Fruit fly (Drosophila melanogaster) whole organism, embryonic: ENCODE results near the gene Dap160.

Experiments used
- Ada2b ChIP-seq: fragments of 200-800 bp; sonication (Bioruptor generic); IDR thresholded peaks from 2 replicates; pipeline ENCODE4 v1.3.6; 2022; ENCODE audit warnings: missing biosample characterization, missing genetic modification characterization
- BEAF-32 ChIP-seq: fragments of 200-800 bp; sonication (Bioruptor generic); optimal IDR thresholded peaks from 3 replicates; lab custom pipeline; 2017; ENCODE audit warnings: missing biosample characterization, missing genetic modification characterization, mild to moderate bottlenecking, moderate library complexity, missing genetic modification reagents
- CG10147 ChIP-seq: fragments of 200-800 bp; sonication (Bioruptor generic); optimal IDR thresholded peaks from 2 replicates; lab custom pipeline; 2019; ENCODE audit warnings: missing biosample characterization, mild to moderate bottlenecking, missing genetic modification characterization, moderate library complexity
- CG12155 ChIP-seq: fragments of 200-800 bp; sonication (Bioruptor generic); optimal IDR thresholded peaks from 3 replicates; lab custom pipeline; 2016; ENCODE audit warnings: missing biosample characterization, missing genetic modification characterization
- CG13775 ChIP-seq: fragments of 200-800 bp; sonication (Bioruptor generic); optimal IDR thresholded peaks from 3 replicates; lab custom pipeline; 2017; ENCODE audit warnings: missing biosample characterization, mild to moderate bottlenecking, missing genetic modification characterization
- CG17359 ChIP-seq: fragments of 200-800 bp; sonication (Bioruptor generic); optimal IDR thresholded peaks from 3 replicates; lab custom pipeline; 2018; ENCODE audit warnings: missing biosample characterization, mild to moderate bottlenecking, missing genetic modification characterization, moderate library complexity
- CG17385 ChIP-seq: fragments of 200-800 bp; sonication (Bioruptor generic); optimal IDR thresholded peaks from 3 replicates; lab custom pipeline; 2018; ENCODE audit warnings: missing biosample characterization, mild to moderate bottlenecking, missing genetic modification characterization
- CG2120 ChIP-seq: fragments of 200-800 bp; sonication (Bioruptor generic); optimal IDR thresholded peaks from 3 replicates; lab custom pipeline; 2016; ENCODE audit warnings: missing biosample characterization, missing genetic modification characterization
- CG2199 ChIP-seq: fragments of 200-800 bp; sonication (Bioruptor generic); IDR thresholded peaks from 3 replicates; pipeline ENCODE4 v1.3.6; 2022; ENCODE audit warnings: missing biosample characterization, missing genetic modification characterization
- CG2678 ChIP-seq: fragments of 200-800 bp; sonication (Bioruptor generic); optimal IDR thresholded peaks from 3 replicates; lab custom pipeline; 2019; ENCODE audit warnings: missing biosample characterization, mild to moderate bottlenecking, missing genetic modification characterization, moderate library complexity
- CG34224 ChIP-seq: fragments of 200-800 bp; sonication (Bioruptor generic); IDR thresholded peaks from 3 replicates; pipeline ENCODE4 v1.3.6; 2022; ENCODE audit warnings: missing biosample characterization, missing genetic modification characterization; ENCODE audit not compliant: partially characterized antibody
- CG6854 ChIP-seq: fragments of 200-800 bp; sonication (Bioruptor generic); optimal IDR thresholded peaks from 3 replicates; lab custom pipeline; 2017; ENCODE audit warnings: missing biosample characterization, mild to moderate bottlenecking, missing genetic modification characterization
- CG7357 ChIP-seq: fragments of 200-800 bp; sonication (Bioruptor generic); IDR thresholded peaks from 3 replicates; pipeline ENCODE4 v1.3.6; 2022; ENCODE audit warnings: missing biosample characterization, missing genetic modification characterization
- CG8388 ChIP-seq: fragments of 200-800 bp; sonication (Bioruptor generic); optimal IDR thresholded peaks from 2 replicates; lab custom pipeline; 2019; ENCODE audit warnings: missing biosample characterization, mild to moderate bottlenecking, missing genetic modification characterization, moderate library complexity
- D19A ChIP-seq: fragments of 200-800 bp; optimal IDR thresholded peaks from 3 replicates; lab custom pipeline; 2019; ENCODE audit warnings: missing biosample characterization, mild to moderate bottlenecking, missing genetic modification characterization, moderate library complexity
- Deaf1 ChIP-seq: fragments of 200-800 bp; optimal IDR thresholded peaks from 3 replicates; lab custom pipeline; 2019; ENCODE audit warnings: missing biosample characterization, mild to moderate bottlenecking, missing genetic modification characterization, moderate library complexity
- Dll ChIP-seq: fragments of 200-800 bp; sonication (Bioruptor generic); IDR thresholded peaks from 4 replicates; pipeline ENCODE4 v1.3.6; 2022; ENCODE audit warnings: missing biosample characterization, missing genetic modification characterization; ENCODE audit not compliant: partially characterized antibody
- E2f2 ChIP-seq: fragments of 200-800 bp; sonication (Bioruptor generic); IDR thresholded peaks from 2 replicates; pipeline ENCODE4 v1.3.6; 2022; ENCODE audit warnings: missing biosample characterization, missing genetic modification characterization
- Eip74EF ChIP-seq, 2 experiments: fragments of 200-800 bp in 1 of 2; fragments of >200 bp in 1 of 2; sonication (Bioruptor generic) in 1 of 2; optimal IDR thresholded peaks; 2 replicates each; lab custom pipeline; 2017 to 2019; ENCODE audit warnings: missing biosample characterization in 2 of 2, missing genetic modification characterization in 2 of 2, mild to moderate bottlenecking in 1 of 2, moderate library complexity in 1 of 2
- Ets65A ChIP-seq: fragments of 200-800 bp; sonication (Bioruptor generic); peaks from one replicate; lab custom pipeline; 2016; ENCODE audit warnings: missing biosample characterization, missing genetic modification characterization
- Fer1 ChIP-seq: fragments of 200-800 bp; sonication (Bioruptor generic); optimal IDR thresholded peaks from 2 replicates; lab custom pipeline; 2017; ENCODE audit warnings: missing biosample characterization, mild to moderate bottlenecking, missing genetic modification characterization
- Fer3 ChIP-seq: fragments of 200-800 bp; sonication (Bioruptor generic); optimal IDR thresholded peaks from 2 replicates; lab custom pipeline; 2018; ENCODE audit warnings: missing biosample characterization, mild to moderate bottlenecking, missing genetic modification characterization, moderate library complexity
- Hr51 ChIP-seq, 2 experiments: fragments of 200-800 bp; sonication (Bioruptor generic); optimal IDR thresholded peaks; 2 replicates in 1 of 2; 3 replicates in 1 of 2; lab custom pipeline; 2016 to 2018; ENCODE audit warnings: missing biosample characterization in 2 of 2, missing genetic modification characterization in 2 of 2, mild to moderate bottlenecking in 1 of 2, moderate library complexity in 1 of 2
- Jarid2 ChIP-seq: fragments of 200-800 bp; sonication (Bioruptor generic); optimal IDR thresholded peaks from 3 replicates; lab custom pipeline; 2017; ENCODE audit warnings: mild to moderate bottlenecking, missing biosample characterization, missing genetic modification reagents, missing genetic modification characterization
- Mes4 ChIP-seq: fragments of 200-800 bp; sonication (Bioruptor generic); optimal IDR thresholded peaks from 2 replicates; lab custom pipeline; 2016; ENCODE audit warnings: missing biosample characterization, missing genetic modification characterization
- Oaz ChIP-seq: fragments of 200-800 bp; sonication (Bioruptor generic); IDR thresholded peaks from 2 replicates; pipeline ENCODE4 v1.3.6; 2022; ENCODE audit warnings: missing biosample characterization, missing genetic modification characterization
- Optix ChIP-seq: fragments of 200-800 bp; sonication (Bioruptor generic); IDR thresholded peaks from 3 replicates; pipeline ENCODE4 v1.3.6; 2022; ENCODE audit warnings: missing biosample characterization, missing genetic modification characterization
- Rfx ChIP-seq: fragments of 200-800 bp; sonication (Bioruptor generic); IDR thresholded peaks from 2 replicates; pipeline ENCODE4 v1.3.6; 2022; ENCODE audit warnings: missing biosample characterization, missing genetic modification characterization
- Sox102F ChIP-seq: fragments of 200-800 bp; sonication (Bioruptor generic); optimal IDR thresholded peaks from 2 replicates; lab custom pipeline; 2018; ENCODE audit warnings: missing biosample characterization, mild to moderate bottlenecking, missing genetic modification characterization, moderate library complexity
- Vsx1 ChIP-seq: fragments of 200-800 bp; sonication (Bioruptor generic); optimal IDR thresholded peaks from 2 replicates; lab custom pipeline; 2017; ENCODE audit warnings: missing biosample characterization, mild to moderate bottlenecking, missing genetic modification characterization, missing genetic modification reagents
- Xbp1 ChIP-seq: fragments of 200-800 bp; sonication (Bioruptor generic); optimal IDR thresholded peaks from 3 replicates; lab custom pipeline; 2016; ENCODE audit warnings: missing biosample characterization, mild to moderate bottlenecking, missing genetic modification characterization
- al ChIP-seq: fragments of 200-800 bp; sonication (Bioruptor generic); IDR thresholded peaks from 2 replicates; pipeline ENCODE4 v1.3.6; 2022; ENCODE audit warnings: missing biosample characterization, missing genetic modification characterization
- chinmo ChIP-seq: fragments of 200-800 bp; sonication (Bioruptor generic); IDR thresholded peaks from 4 replicates; pipeline ENCODE4 v1.3.6; 2022; ENCODE audit warnings: missing biosample characterization, missing genetic modification characterization; ENCODE audit not compliant: partially characterized antibody
- croc ChIP-seq: fragments of 200-800 bp; sonication (Bioruptor generic); conservative IDR thresholded peaks from 3 replicates; pipeline ENCODE4 v1.3.6; 2022; ENCODE audit warnings: missing biosample characterization, missing genetic modification characterization
- crol ChIP-seq: fragments of 200-800 bp; sonication (Bioruptor generic); IDR thresholded peaks from 2 replicates; pipeline ENCODE4 v1.3.6; 2022; ENCODE audit warnings: missing biosample characterization, missing genetic modification characterization
- gt ChIP-seq: fragments of 200-800 bp; sonication (Bioruptor generic); IDR thresholded peaks from 2 replicates; pipeline ENCODE4 v1.3.6; 2022; ENCODE audit warnings: missing biosample characterization, missing genetic modification characterization
- hkb ChIP-seq, 2 experiments: fragments of 200-800 bp in 1 of 2; fragments of >200 bp in 1 of 2; sonication (Bioruptor generic) in 1 of 2; IDR thresholded peaks in 1 of 2; optimal IDR thresholded peaks in 1 of 2; 2 replicates each; pipeline versions ENCODE4 v1.3.6 to Lab custom; 2017 to 2022; ENCODE audit warnings: missing biosample characterization in 1 of 2, missing genetic modification characterization in 1 of 2
- lab ChIP-seq: fragments of 200-800 bp; sonication (Bioruptor generic); optimal IDR thresholded peaks from 3 replicates; lab custom pipeline; 2017; ENCODE audit warnings: missing biosample characterization, missing genetic modification characterization, mild to moderate bottlenecking, moderate library complexity, missing genetic modification reagents
- pfk ChIP-seq: fragments of 200-800 bp; sonication (Bioruptor generic); optimal IDR thresholded peaks from 2 replicates; lab custom pipeline; 2018; ENCODE audit warnings: missing biosample characterization, mild to moderate bottlenecking, missing genetic modification characterization, moderate library complexity
- pnt ChIP-seq: fragments of 200-800 bp; sonication (Bioruptor generic); optimal IDR thresholded peaks from 3 replicates; lab custom pipeline; 2016; ENCODE audit warnings: missing biosample characterization, missing genetic modification characterization
- psq ChIP-seq: fragments of 200-800 bp; sonication (Bioruptor generic); optimal IDR thresholded peaks from 2 replicates; lab custom pipeline; 2017; ENCODE audit warnings: missing biosample characterization, missing genetic modification characterization
- row ChIP-seq: fragments of 200-800 bp; sonication (Bioruptor generic); IDR thresholded peaks from 3 replicates; pipeline ENCODE4 v1.3.6; 2022; ENCODE audit warnings: missing biosample characterization, missing genetic modification characterization
- sens ChIP-seq: fragments of 200-800 bp; sonication (Bioruptor generic); peaks from one replicate; lab custom pipeline; 2016; ENCODE audit warnings: missing biosample characterization, missing genetic modification characterization
- slp2 ChIP-seq: fragments of 200-800 bp; sonication (Bioruptor generic); optimal IDR thresholded peaks from 2 replicates; lab custom pipeline; 2016; ENCODE audit warnings: missing biosample characterization, missing genetic modification characterization
- stc ChIP-seq: fragments of 200-800 bp; sonication (Bioruptor generic); IDR thresholded peaks from 2 replicates; pipeline ENCODE4 v1.3.6; 2022; ENCODE audit warnings: missing biosample characterization, missing genetic modification characterization
- stwl ChIP-seq: fragments of 200-800 bp; sonication (Bioruptor generic); optimal IDR thresholded peaks from 3 replicates; lab custom pipeline; 2018; ENCODE audit warnings: missing biosample characterization, mild to moderate bottlenecking, missing genetic modification characterization, moderate library complexity
- unpg ChIP-seq: fragments of 200-800 bp; sonication (Bioruptor generic); optimal IDR thresholded peaks from 3 replicates; lab custom pipeline; 2018; ENCODE audit warnings: missing biosample characterization, mild to moderate bottlenecking, missing genetic modification characterization, moderate library complexity

Gene Dap160

DNA sequence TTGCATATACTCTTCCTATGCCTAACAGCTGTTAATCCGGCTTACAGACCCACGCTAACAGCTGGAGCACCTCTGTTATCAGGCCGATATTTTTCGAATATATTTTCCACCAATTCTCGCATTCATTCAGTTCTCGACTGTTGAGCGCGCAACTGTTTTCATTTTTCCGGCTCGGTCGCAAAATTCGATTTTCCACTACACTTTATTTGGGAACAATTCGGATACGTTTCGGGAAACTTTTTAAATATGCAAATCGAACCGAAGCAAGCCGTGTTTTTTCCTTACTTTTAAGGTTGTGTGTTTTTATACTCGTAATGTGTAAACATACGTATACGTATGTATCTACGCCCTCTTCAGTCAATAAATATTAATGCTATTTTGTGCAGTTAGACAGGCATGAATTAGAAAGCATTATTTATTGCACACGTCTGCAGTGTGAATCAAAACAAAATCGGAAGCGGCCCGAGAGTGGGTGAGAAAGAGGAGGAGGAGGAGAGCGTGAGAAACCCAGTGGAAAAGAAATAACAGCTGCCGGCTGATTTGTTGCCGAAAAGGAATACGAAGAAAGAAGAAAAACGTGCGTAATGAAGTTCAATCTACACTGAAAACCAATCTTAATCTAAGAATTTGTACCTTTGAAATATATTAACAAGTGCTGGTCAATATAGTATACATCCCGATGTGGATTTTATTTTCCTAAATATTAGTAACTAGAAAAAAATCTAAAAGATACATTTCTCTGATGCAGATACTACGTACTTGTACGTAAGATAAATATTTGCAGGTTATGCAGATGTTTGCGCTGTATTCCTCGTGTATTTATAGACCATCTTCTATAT is 34.3 kb downstream of the Dap160 start (continued):
- TF ChIP-seq CG2199: 0 out of 3 replicates have a peak, but pooled peaks have one; percentile 16
- no peak for TF ChIP-seq CG7357
- TF ChIP-seq Fer1 (GFP tag; lab: Kevin White, UChicago): peak; percentile 20
- TF ChIP-seq al: no peak
- TF ChIP-seq CG10147 (GFP tag; lab: Kevin White, UChicago): peak; percentile 7
- TF ChIP-seq gt (GFP tag; lab: Robert Waterston, UW): no peak
- no peak for TF ChIP-seq croc (GFP tag; lab: Robert Waterston, UW)
- TF ChIP-seq hkb (optimal IDR thresholded peaks at IDR 0.05; lab: Kevin White, UChicago): no peak
- TF ChIP-seq hkb (GFP tag; IDR thresholded peaks at IDR 0.05; lab: Robert Waterston, UW): peak; percentile 26; the same call in 1 of the 2 replicates
- TF ChIP-seq stc (GFP tag; lab: Robert Waterston, UW): no peak
- no peak for TF ChIP-seq Optix (GFP tag; lab: Robert Waterston, UW)
- TF ChIP-seq D19A (tag; lab: Kevin White, UChicago): peak; percentile 88
- TF ChIP-seq Deaf1 (tag; lab: Kevin White, UChicago): peak; percentile 21
- no peak for TF ChIP-seq Vsx1
- no peak for TF ChIP-seq Oaz (GFP tag; lab: Robert Waterston, UW)
- TF ChIP-seq sens (GFP tag; lab: Kevin White, UChicago): peak; percentile 84
- TF ChIP-seq Ada2b (GFP tag; lab: Robert Waterston, UW): no peak
- TF ChIP-seq Jarid2: peak; percentile 50
- peak in 1 of 2 experiments; percentile 32 for TF ChIP-seq Hr51 (GFP tag; optimal IDR thresholded peaks at IDR 0.05; lab: Kevin White, UChicago)
- TF ChIP-seq CG17359 (tag; lab: Kevin White, UChicago): peak; percentile 1
- TF ChIP-seq Ets65A (GFP tag; lab: Kevin White, UChicago): peak; percentile 33
- peak; percentile 19; the same call in 1 of the 2 replicates for TF ChIP-seq E2f2
- peak; percentile 8 for TF ChIP-seq Xbp1 (GFP tag; lab: Kevin White, UChicago)
- TF ChIP-seq chinmo (GFP tag; lab: Robert Waterston, UW): 0 out of 4 replicates have a peak, but pooled peaks have one; percentile 30
- TF ChIP-seq unpg (GFP tag; lab: Kevin White, UChicago): peak; percentile 29
- TF ChIP-seq CG34224: peak; percentile 34; the same call in 1 of the 3 replicates
- peak; percentile 23 for TF ChIP-seq stwl (tag; lab: Kevin White, UChicago)
- no peak for TF ChIP-seq pfk (GFP tag; lab: Kevin White, UChicago)
- TF ChIP-seq Dll (GFP tag; lab: Robert Waterston, UW): 0 out of 4 replicates have a peak, but pooled peaks have one; percentile 14
- peak; percentile 5 for TF ChIP-seq CG12155 (GFP tag; lab: Kevin White, UChicago)
- 0 out of 2 replicates have a peak, but pooled peaks have one; percentile 24 for TF ChIP-seq Rfx (GFP tag; lab: Robert Waterston, UW)
- TF ChIP-seq CG17385 (GFP tag; lab: Kevin White, UChicago): peak; percentile 17
- TF ChIP-seq CG2678 (tag; lab: Kevin White, UChicago): peak; percentile 12
- no peak for TF ChIP-seq Mes4
- 0 out of 2 replicates have a peak, but pooled peaks have one; percentile 9 for TF ChIP-seq crol (GFP tag; lab: Robert Waterston, UW)
- TF ChIP-seq Fer3 (tag; lab: Kevin White, UChicago): no peak
- TF ChIP-seq Eip74EF (GFP tag; optimal IDR thresholded peaks at IDR 0.05; lab: Kevin White, UChicago): no peak
- peak; percentile 16 for TF ChIP-seq CG8388
- TF ChIP-seq CG6854 (GFP tag; lab: Kevin White, UChicago): no peak
- TF ChIP-seq psq (GFP tag; lab: Kevin White, UChicago): peak; percentile 62
- peak; percentile 43 for TF ChIP-seq BEAF-32
- no peak for TF ChIP-seq pnt (GFP tag; lab: Kevin White, UChicago)
- peak; percentile 43 for TF ChIP-seq Sox102F (GFP tag; lab: Kevin White, UChicago)
- TF ChIP-seq CG2120 (GFP tag; lab: Kevin White, UChicago): peak; percentile 15
- TF ChIP-seq lab (GFP tag; lab: Kevin White, UChicago): no peak
- TF ChIP-seq row: 0 out of 3 replicates have a peak, but pooled peaks have one; percentile 14
- no peak for TF ChIP-seq CG13775 (GFP tag; lab: Kevin White, UChicago)
- no peak for TF ChIP-seq slp2 (GFP tag; lab: Kevin White, UChicago)
